Fruit fly (Drosophila melanogaster) whole organism, embryonic: ENCODE measurements around the gene dsf.

Experiments
- B-H1 ChIP-seq: fragments of 200-800 bp; sonication (Bioruptor generic); IDR thresholded peaks from 3 replicates; pipeline ENCODE4 v1.3.6; 2022; ENCODE audit warnings: missing biosample characterization, missing genetic modification characterization
- Blimp-1 ChIP-seq: fragments of 200-800 bp; sonication (Bioruptor generic); optimal IDR thresholded peaks from 3 replicates; lab custom pipeline; 2018; ENCODE audit warnings: missing biosample characterization, missing genetic modification characterization, mild to moderate bottlenecking, moderate library complexity, missing genetic modification reagents
- CG10274 ChIP-seq: fragments of 200-800 bp; sonication (Bioruptor generic); optimal IDR thresholded peaks from 3 replicates; lab custom pipeline; 2017; ENCODE audit warnings: missing biosample characterization, mild to moderate bottlenecking, missing genetic modification characterization
- CG12104 ChIP-seq: fragments of 200-800 bp; sonication (Bioruptor generic); optimal IDR thresholded peaks from 3 replicates; lab custom pipeline; 2016; ENCODE audit warnings: missing biosample characterization, missing genetic modification characterization
- CG16779 ChIP-seq: fragments of 200-800 bp; sonication (Bioruptor generic); IDR thresholded peaks from 2 replicates; pipeline ENCODE4 v1.3.6; 2022; ENCODE audit warnings: missing biosample characterization, missing genetic modification characterization
- CG17568 ChIP-seq: fragments of 200-800 bp; sonication (Bioruptor generic); optimal IDR thresholded peaks from 2 replicates; lab custom pipeline; 2018; ENCODE audit warnings: missing biosample characterization, mild to moderate bottlenecking, missing genetic modification characterization, moderate library complexity
- CG18011 ChIP-seq: fragments of 200-800 bp; sonication (Bioruptor generic); optimal IDR thresholded peaks from 2 replicates; lab custom pipeline; 2017; ENCODE audit warnings: missing biosample characterization, missing genetic modification characterization, mild to moderate bottlenecking, moderate library complexity, missing genotype
- CG18619 ChIP-seq: fragments of 200-800 bp; sonication (Bioruptor generic); optimal IDR thresholded peaks from 3 replicates; lab custom pipeline; 2017; ENCODE audit warnings: missing biosample characterization, mild to moderate bottlenecking, missing genetic modification characterization
- CG2120 ChIP-seq: fragments of 200-800 bp; sonication (Bioruptor generic); optimal IDR thresholded peaks from 3 replicates; lab custom pipeline; 2016; ENCODE audit warnings: missing biosample characterization, missing genetic modification characterization
- CG2678 ChIP-seq: fragments of 200-800 bp; sonication (Bioruptor generic); optimal IDR thresholded peaks from 3 replicates; lab custom pipeline; 2019; ENCODE audit warnings: missing biosample characterization, mild to moderate bottlenecking, missing genetic modification characterization, moderate library complexity
- CG3065 ChIP-seq: fragments of 200-800 bp; sonication (Bioruptor generic); optimal IDR thresholded peaks from 2 replicates; lab custom pipeline; 2016; ENCODE audit warnings: missing biosample characterization, missing genetic modification characterization
- CG3847 ChIP-seq: fragments of 200-800 bp; sonication (Bioruptor generic); IDR thresholded peaks from 2 replicates; pipeline ENCODE4 v1.3.6; 2022; ENCODE audit warnings: missing biosample characterization, missing genetic modification characterization
- CG42726 ChIP-seq: fragments of 200-800 bp; sonication (Bioruptor generic); IDR thresholded peaks from 2 replicates; pipeline ENCODE4 v1.3.6; 2022; ENCODE audit warnings: missing biosample characterization, missing genetic modification characterization; ENCODE audit not compliant: partially characterized antibody
- CG4617 ChIP-seq: fragments of 200-800 bp; sonication (Bioruptor generic); optimal IDR thresholded peaks from 3 replicates; lab custom pipeline; 2016; ENCODE audit warnings: missing biosample characterization, missing genetic modification characterization, borderline replicate concordance
- CG6272 ChIP-seq: fragments of 200-800 bp; sonication (Bioruptor generic); IDR thresholded peaks from 2 replicates; pipeline ENCODE4 v1.3.6; 2022; ENCODE audit warnings: missing biosample characterization, missing genetic modification characterization
- CG9932 ChIP-seq: fragments of 200-800 bp; sonication (Bioruptor generic); IDR thresholded peaks from 2 replicates; pipeline ENCODE4 v1.3.6; 2022; ENCODE audit warnings: missing biosample characterization, missing genetic modification characterization
- CTCF ChIP-seq: fragments of 200-800 bp; sonication (Bioruptor generic); optimal IDR thresholded peaks from 2 replicates; lab custom pipeline; 2017; ENCODE audit warnings: missing biosample characterization, mild to moderate bottlenecking, missing genetic modification characterization, moderate library complexity
- Deaf1 ChIP-seq: fragments of 200-800 bp; optimal IDR thresholded peaks from 3 replicates; lab custom pipeline; 2019; ENCODE audit warnings: missing biosample characterization, mild to moderate bottlenecking, missing genetic modification characterization, moderate library complexity
- Dp ChIP-seq: fragments of 200-800 bp; sonication (Bioruptor generic); optimal IDR thresholded peaks from 2 replicates; lab custom pipeline; 2018; ENCODE audit warnings: missing biosample characterization, mild to moderate bottlenecking, missing genetic modification characterization, moderate library complexity
- Gug ChIP-seq: fragments of 200-800 bp; sonication (Bioruptor generic); IDR thresholded peaks from 4 replicates; pipeline ENCODE4 v1.3.6; 2022; ENCODE audit warnings: missing biosample characterization, missing genetic modification characterization
- Hsf ChIP-seq: fragments of 200-800 bp; sonication (Bioruptor generic); optimal IDR thresholded peaks from 3 replicates; lab custom pipeline; 2016; ENCODE audit warnings: missing biosample characterization, missing genetic modification characterization
- Lim3 ChIP-seq: fragments of 200-800 bp; sonication (Bioruptor generic); IDR thresholded peaks from 2 replicates; pipeline ENCODE4 v1.3.6; 2022; ENCODE audit warnings: missing biosample characterization, missing genetic modification characterization
- Max ChIP-seq: fragments of 200-800 bp; sonication (Bioruptor generic); optimal IDR thresholded peaks from 2 replicates; lab custom pipeline; 2016; ENCODE audit warnings: missing biosample characterization, mild to moderate bottlenecking, missing genetic modification characterization
- Scr ChIP-seq: fragments of 200-800 bp; sonication (Bioruptor generic); IDR thresholded peaks from 2 replicates; pipeline ENCODE4 v1.3.6; 2022; ENCODE audit warnings: missing biosample characterization, missing genetic modification characterization; ENCODE audit not compliant: partially characterized antibody
- Sox102F ChIP-seq: fragments of 200-800 bp; sonication (Bioruptor generic); optimal IDR thresholded peaks from 2 replicates; lab custom pipeline; 2018; ENCODE audit warnings: missing biosample characterization, mild to moderate bottlenecking, missing genetic modification characterization, moderate library complexity
- Taf1 ChIP-seq: fragments of 200-800 bp; sonication (Bioruptor generic); IDR thresholded peaks from 2 replicates; pipeline ENCODE4 v1.3.6; 2022; ENCODE audit warnings: missing biosample characterization, missing genetic modification characterization
- amos ChIP-seq: fragments of 200-800 bp; sonication (Bioruptor generic); IDR thresholded peaks from 2 replicates; pipeline ENCODE4 v1.3.6; 2022; ENCODE audit warnings: missing biosample characterization, missing genetic modification characterization; ENCODE audit not compliant: partially characterized antibody
- ap ChIP-seq: fragments of 200-800 bp; sonication (Bioruptor generic); IDR thresholded peaks from 2 replicates; pipeline ENCODE4 v1.3.6; 2022; ENCODE audit warnings: missing biosample characterization, missing genetic modification characterization
- chn ChIP-seq: fragments of 200-800 bp; sonication (Bioruptor generic); optimal IDR thresholded peaks from 2 replicates; lab custom pipeline; 2016; ENCODE audit warnings: missing biosample characterization, missing genetic modification characterization
- emc ChIP-seq: fragments of 200-800 bp; sonication (Bioruptor generic); optimal IDR thresholded peaks from 2 replicates; lab custom pipeline; 2016; ENCODE audit warnings: missing biosample characterization, missing genetic modification characterization
- ems ChIP-seq: fragments of 200-800 bp; sonication (Bioruptor generic); optimal IDR thresholded peaks from 3 replicates; lab custom pipeline; 2016; ENCODE audit warnings: missing biosample characterization, missing genetic modification characterization
- fd3F ChIP-seq: fragments of 200-800 bp; sonication (Bioruptor generic); optimal IDR thresholded peaks from 2 replicates; lab custom pipeline; 2018; ENCODE audit warnings: missing biosample characterization, mild to moderate bottlenecking, missing genetic modification characterization, moderate library complexity
- fd64A ChIP-seq: fragments of 200-800 bp; sonication (Bioruptor generic); optimal IDR thresholded peaks from 3 replicates; lab custom pipeline; 2018; ENCODE audit warnings: missing biosample characterization, mild to moderate bottlenecking, missing genetic modification characterization
- jigr1 ChIP-seq: fragments of 200-800 bp; sonication (Bioruptor generic); IDR thresholded peaks from 3 replicates; pipeline ENCODE4 v1.3.6; 2022; ENCODE audit warnings: missing biosample characterization, missing genetic modification characterization
- mirr ChIP-seq: fragments of 200-800 bp; sonication (Bioruptor generic); optimal IDR thresholded peaks from 3 replicates; lab custom pipeline; 2018; ENCODE audit warnings: missing biosample characterization, mild to moderate bottlenecking, missing genetic modification characterization
- pan ChIP-seq, 4 experiments: fragments of >200 bp in 3 of 4; fragments of 200-800 bp in 1 of 4; sonication (Bioruptor generic) in 1 of 4; optimal IDR thresholded peaks in 3 of 4; IDR thresholded peaks in 1 of 4; 2 replicates each; pipeline versions ENCODE4 v1.3.6 to Lab custom; 2017 to 2022; ENCODE audit warnings: missing biosample characterization in 2 of 4, missing genetic modification characterization in 2 of 4, mixed read lengths in 1 of 4
- pita ChIP-seq: fragments of 200-800 bp; sonication (Bioruptor generic); optimal IDR thresholded peaks from 2 replicates; lab custom pipeline; 2017; ENCODE audit warnings: missing biosample characterization, mild to moderate bottlenecking, missing genetic modification characterization
- pnt ChIP-seq: fragments of 200-800 bp; sonication (Bioruptor generic); optimal IDR thresholded peaks from 3 replicates; lab custom pipeline; 2016; ENCODE audit warnings: missing biosample characterization, missing genetic modification characterization
- prd ChIP-seq, 3 experiments: fragments of >200 bp in 2 of 3; fragments of 200-800 bp in 1 of 3; sonication (Bioruptor generic) in 1 of 3; optimal IDR thresholded peaks in 2 of 3; IDR thresholded peaks in 1 of 3; 2 replicates in 2 of 3; 3 replicates in 1 of 3; pipeline versions ENCODE4 v1.3.6 to Lab custom; 2017 to 2022; ENCODE audit warnings: missing biosample characterization in 1 of 3, missing genetic modification characterization in 1 of 3
- rib ChIP-seq: fragments of 200-800 bp; sonication (Bioruptor generic); IDR thresholded peaks from 2 replicates; pipeline ENCODE4 v1.3.6; 2022; ENCODE audit warnings: missing biosample characterization, missing genetic modification characterization
- salm ChIP-seq: fragments of 200-800 bp; sonication (Bioruptor generic); optimal IDR thresholded peaks from 2 replicates; lab custom pipeline; 2018; ENCODE audit warnings: missing biosample characterization, mild to moderate bottlenecking, missing genetic modification characterization
- schlank ChIP-seq: fragments of 200-800 bp; sonication (Bioruptor generic); optimal IDR thresholded peaks from 2 replicates; lab custom pipeline; 2018; ENCODE audit warnings: missing biosample characterization, mild to moderate bottlenecking, missing genetic modification characterization
- stwl ChIP-seq: fragments of 200-800 bp; sonication (Bioruptor generic); optimal IDR thresholded peaks from 3 replicates; lab custom pipeline; 2018; ENCODE audit warnings: missing biosample characterization, mild to moderate bottlenecking, missing genetic modification characterization, moderate library complexity
- tap ChIP-seq: fragments of 200-800 bp; optimal IDR thresholded peaks from 3 replicates; lab custom pipeline; 2019; ENCODE audit warnings: missing biosample characterization, mild to moderate bottlenecking, missing genetic modification characterization, moderate library complexity
- tin ChIP-seq: fragments of 200-800 bp; sonication (Bioruptor generic); optimal IDR thresholded peaks from 3 replicates; lab custom pipeline; 2016; ENCODE audit warnings: missing biosample characterization, missing genetic modification characterization
- tna ChIP-seq: fragments of 200-800 bp; sonication (Bioruptor generic); IDR thresholded peaks from 2 replicates; pipeline ENCODE4 v1.3.6; 2022; ENCODE audit warnings: missing biosample characterization, missing genetic modification characterization; ENCODE audit not compliant: partially characterized antibody
- zfh2 ChIP-seq: fragments of 200-800 bp; sonication (Bioruptor generic); optimal IDR thresholded peaks from 2 replicates; lab custom pipeline; 2016; ENCODE audit warnings: missing biosample characterization, missing genetic modification characterization

Gene dsf

dm6 chr2L:5906893-5907850 is 18.6 kb upstream of the dsf start, which contains the start of gene bchs (continued):
- peak; percentile 64; the same call in 1 of the 2 replicates for TF ChIP-seq CG16779 (GFP tag; lab: Robert Waterston, UW)
- peak; percentile 78 for TF ChIP-seq pnt (GFP tag; lab: Kevin White, UChicago)
- TF ChIP-seq jigr1 (GFP tag; lab: Robert Waterston, UW) = no peak
- peak; percentile 38; the same call in 1 of the 2 replicates for TF ChIP-seq Scr (GFP tag; lab: Robert Waterston, UW)
- TF ChIP-seq ems = peak; percentile 62
- TF ChIP-seq CG42726 (GFP tag; lab: Robert Waterston, UW) = no peak
- peak; percentile 98 for TF ChIP-seq fd64A
- TF ChIP-seq tap (tag; lab: Kevin White, UChicago) = no peak
- no peak for TF ChIP-seq prd (optimal IDR thresholded peaks at IDR 0.05; lab: Kevin White, UChicago)
- peak; percentile 61; the same call in 2 of the 3 replicates for TF ChIP-seq prd (GFP tag; IDR thresholded peaks at IDR 0.05; lab: Robert Waterston, UW)
- TF ChIP-seq CG9932 (GFP tag; lab: Robert Waterston, UW) = peak; percentile 75
- no peak for TF ChIP-seq pita
- TF ChIP-seq CG18619 (GFP tag; lab: Kevin White, UChicago) = peak; percentile 93
- TF ChIP-seq Gug (GFP tag; lab: Robert Waterston, UW) = no peak; the same call in 3 of the 4 replicates
- TF ChIP-seq Lim3 (GFP tag; lab: Robert Waterston, UW) = no peak
- peak; percentile 63 for TF ChIP-seq stwl (tag; lab: Kevin White, UChicago)
- peak; percentile 78 for TF ChIP-seq Hsf (GFP tag; lab: Kevin White, UChicago)
- peak; percentile 95 for TF ChIP-seq schlank (tag; lab: Kevin White, UChicago)
- TF ChIP-seq zfh2 (GFP tag; lab: Kevin White, UChicago) = peak; percentile 48
- TF ChIP-seq Blimp-1 (GFP tag; lab: Kevin White, UChicago) = peak; percentile 84
- TF ChIP-seq CG6272 = no peak
- TF ChIP-seq Sox102F = peak; percentile 81
- TF ChIP-seq CG3065 (GFP tag; lab: Kevin White, UChicago) = peak; percentile 61
- TF ChIP-seq Dp (GFP tag; lab: Kevin White, UChicago) = peak; percentile 98
- peak; percentile 39; the same call in 1 of the 2 replicates for TF ChIP-seq ap (GFP tag; lab: Robert Waterston, UW)
- peak; percentile 83 for TF ChIP-seq Max (GFP tag; lab: Kevin White, UChicago)
- TF ChIP-seq CG10274 = peak; percentile 75
- TF ChIP-seq CG4617 (GFP tag; lab: Kevin White, UChicago) = peak; percentile 10
- peak; percentile 74 for TF ChIP-seq CG3847 (GFP tag; lab: Robert Waterston, UW)
- TF ChIP-seq rib = peak; percentile 91
- TF ChIP-seq pan (optimal IDR thresholded peaks at IDR 0.05; lab: Kevin White, UChicago) = peak in 1 of 2 experiments; percentile 2
- TF ChIP-seq pan (GFP tag; optimal IDR thresholded peaks at IDR 0.05 in 1 of 2, IDR thresholded peaks at IDR 0.05 in 1 of 2) = peak in 1 of 2 experiments; percentile 94
- TF ChIP-seq B-H1 (GFP tag; lab: Robert Waterston, UW) = peak; percentile 68; the same call in 2 of the 3 replicates
- peak; percentile 51 for TF ChIP-seq chn
- no peak for TF ChIP-seq CG17568 (GFP tag; lab: Kevin White, UChicago)
- TF ChIP-seq salm (tag; lab: Kevin White, UChicago) = peak; percentile 93
- TF ChIP-seq CTCF = peak; percentile 60
- peak; percentile 41 for TF ChIP-seq tin (GFP tag; lab: Kevin White, UChicago)
- peak; percentile 90 for TF ChIP-seq CG2678
- no peak for TF ChIP-seq CG18011
- no peak for TF ChIP-seq fd3F
- peak; percentile 67 for TF ChIP-seq CG2120 (GFP tag; lab: Kevin White, UChicago)
- TF ChIP-seq tna (GFP tag; lab: Robert Waterston, UW) = no peak
- peak; percentile 65 for TF ChIP-seq Deaf1 (tag; lab: Kevin White, UChicago)
- peak; percentile 96 for TF ChIP-seq mirr (GFP tag; lab: Kevin White, UChicago)
- peak; percentile 74 for TF ChIP-seq CG12104
- no peak for TF ChIP-seq emc (GFP tag; lab: Kevin White, UChicago)
- peak; percentile 38; the same call in 1 of the 2 replicates for TF ChIP-seq Taf1 (GFP tag; lab: Robert Waterston, UW)
- TF ChIP-seq amos = no peak; the same call in 1 of the 2 replicates
